Worm (Caenorhabditis elegans): ENCODE results near the gene Y39G8B.7.

DNA sequence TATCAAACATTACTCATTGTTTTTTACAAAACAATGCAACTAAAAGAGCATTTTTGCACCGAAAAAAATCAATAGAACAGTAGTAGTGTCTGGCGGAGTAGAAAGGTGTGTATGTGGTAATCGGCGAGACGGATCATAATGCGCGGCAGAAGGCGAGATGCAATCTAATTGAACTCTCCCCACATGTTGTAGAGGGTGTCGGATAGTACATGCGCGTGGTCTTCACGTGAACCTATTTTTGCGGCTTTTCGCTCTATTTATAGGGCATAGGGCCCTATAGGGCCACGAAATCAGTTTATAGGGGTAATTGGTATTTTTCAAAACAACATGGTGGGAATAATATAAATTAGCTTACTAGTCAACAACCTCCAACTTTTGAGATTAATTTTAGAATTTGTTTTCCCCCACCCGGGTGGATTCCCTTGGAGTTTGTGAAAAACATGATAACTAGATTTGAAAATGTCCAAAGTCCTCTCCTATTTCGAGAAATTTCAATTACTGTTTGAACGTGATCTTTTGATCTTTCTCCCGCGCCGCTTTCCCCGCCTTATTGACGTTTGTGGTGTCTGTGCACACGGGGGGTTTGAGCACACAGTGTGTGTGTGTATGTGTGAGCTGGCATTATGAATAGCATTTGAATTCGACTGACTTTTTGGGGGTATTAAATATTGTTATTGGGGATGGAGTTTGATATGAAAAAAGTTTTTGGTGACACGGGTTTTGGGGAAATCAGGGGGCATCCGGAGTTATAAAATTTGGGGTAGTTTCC, 48.2 kb upstream of the Y39G8B.7 start:
- no peak for TF ChIP-seq nhr-84 (tag; optimal IDR thresholded peaks at IDR 0.05)
- TF ChIP-seq hlh-4 (tag; optimal IDR thresholded peaks at IDR 0.05), result no peak
- TF ChIP-seq unc-62 (GFP tag; optimal IDR thresholded peaks at IDR 0.05), result no peak
- TF ChIP-seq skn-1 (tag; optimal IDR thresholded peaks at IDR 0.05), result no peak
- no peak for TF ChIP-seq jun-1 (tag; optimal IDR thresholded peaks at IDR 0.05)
- no peak for TF ChIP-seq ztf-4 (tag; optimal IDR thresholded peaks at IDR 0.05)
- no peak for TF ChIP-seq tbx-2 (tag; optimal IDR thresholded peaks at IDR 0.05)
- TF ChIP-seq blmp-1 (tag; optimal IDR thresholded peaks at IDR 0.05), result peak; percentile 61
- TF ChIP-seq mdl-1 (tag; optimal IDR thresholded peaks at IDR 0.05), result no peak

All from whole organism, L1 larva.